Worm (Caenorhabditis elegans) whole organism, L4/young adult: Measurements from ENCODE around the gene ZC84.7.

Experiments
- W03F9.2 ChIP-seq: fragments of 150-350 bp; optimal IDR thresholded peaks from 2 replicates; lab custom pipeline; 2014; ENCODE audit warnings: missing biosample characterization, missing genetic modification characterization
- dao-5 ChIP-seq: sonication (generic microtip); optimal IDR thresholded peaks from 2 replicates; lab custom pipeline; 2016; ENCODE audit warnings: missing genotype, missing genetic modification characterization, moderate library complexity, missing compliant biosample characterization
- him-1 ChIP-seq: sonication (generic microtip); optimal IDR thresholded peaks from 2 replicates; lab custom pipeline; 2016; ENCODE audit warnings: missing genotype, missing genetic modification reagents, missing genetic modification characterization, missing compliant biosample characterization

The ZC84.7 gene

DNA sequence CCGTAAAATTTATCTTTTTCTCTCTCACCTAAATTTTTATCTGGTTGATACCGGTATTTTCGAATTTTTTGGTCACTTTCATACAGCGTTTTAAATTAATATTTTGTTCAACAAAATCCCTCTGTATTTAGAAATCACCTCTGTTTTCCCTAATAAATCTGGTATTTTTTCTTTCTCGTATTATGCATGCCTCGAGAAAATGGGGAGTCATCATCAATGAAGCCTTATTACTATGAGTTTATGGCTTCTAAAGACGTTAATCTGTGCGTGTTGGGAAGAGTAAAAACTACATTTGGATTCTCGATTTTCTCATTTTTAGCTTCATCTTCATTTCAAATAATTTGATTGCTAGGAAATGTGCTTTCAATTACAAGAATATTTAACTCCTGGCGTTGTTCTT, at the start of gene ZC84.7:
ZC84.7 (plus strand) TSS at position 301 of the 400 bp plus-strand sequence.
- TF ChIP-seq W03F9.2 (tag; lab: Kevin White, UChicago) (no peak), him-1 (tag; lab: Kevin White, UChicago) (no peak), dao-5 (tag; lab: Kevin White, UChicago) (no peak)

DNA sequence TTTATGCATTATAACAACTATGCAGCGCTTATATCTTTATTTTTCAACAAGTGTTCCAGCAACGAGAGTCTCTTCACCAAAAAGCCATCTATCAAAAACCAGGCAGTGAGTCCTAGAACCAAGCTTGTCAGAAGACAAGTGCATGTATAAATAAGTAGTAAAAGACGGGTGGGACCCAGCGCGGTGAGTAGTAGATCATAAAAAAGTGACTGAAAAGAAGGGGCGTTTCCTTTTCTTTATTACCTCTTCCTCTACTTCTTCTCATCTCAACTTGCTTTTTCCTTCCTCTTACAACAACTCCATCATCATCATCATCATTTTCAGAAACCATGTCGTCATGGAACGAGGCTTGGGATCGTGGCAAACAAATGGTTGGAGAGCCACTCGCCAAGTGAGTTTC, 49.2 kb upstream of the ZC84.7 start, which contains the start of gene eat-4:
eat-4 (plus strand) TSS at position 301 of the 400 bp plus-strand sequence.
- TF ChIP-seq dao-5 (tag; lab: Kevin White, UChicago) (no peak), W03F9.2 (tag; lab: Kevin White, UChicago) (no peak), him-1 (tag; lab: Kevin White, UChicago) (no peak)

ce11 chrIII:9138601-9139000, 47.2 kb upstream of the ZC84.7 start, which contains the start of gene ZK512.7:
Gene ZK512.7, minus strand, starts transcription at chrIII:9138701.
- TF ChIP-seq W03F9.2 (tag; lab: Kevin White, UChicago) (no peak), him-1 (tag; lab: Kevin White, UChicago) (no peak), dao-5 (tag; lab: Kevin White, UChicago) (no peak)

ce11 chrIII:9143911-9144310, 41.9 kb upstream of the ZC84.7 start, which contains the start of gene ZK512.11:
Gene ZK512.11, plus strand, starts transcription at chrIII:9144211.
- no peak for TF ChIP-seq dao-5 (tag; lab: Kevin White, UChicago)
- no peak for TF ChIP-seq him-1 (tag; lab: Kevin White, UChicago)
- TF ChIP-seq W03F9.2 (tag; lab: Kevin White, UChicago): no peak

- TF ChIP-seq W03F9.2 (tag; lab: Kevin White, UChicago): peak; percentile 65
- no peak for TF ChIP-seq dao-5 (tag; lab: Kevin White, UChicago)
- no peak for TF ChIP-seq him-1 (tag; lab: Kevin White, UChicago)
Measured at ce11 chrIII:9144744-9145390, 41.0 kb upstream of the ZC84.7 start, which contains the start of the genes ZK512.2 and ZK512.4. Gene ZK512.2, minus strand, starts transcription at chrIII:9144794. Gene ZK512.4, plus strand, starts transcription at chrIII:9145340.

DNA sequence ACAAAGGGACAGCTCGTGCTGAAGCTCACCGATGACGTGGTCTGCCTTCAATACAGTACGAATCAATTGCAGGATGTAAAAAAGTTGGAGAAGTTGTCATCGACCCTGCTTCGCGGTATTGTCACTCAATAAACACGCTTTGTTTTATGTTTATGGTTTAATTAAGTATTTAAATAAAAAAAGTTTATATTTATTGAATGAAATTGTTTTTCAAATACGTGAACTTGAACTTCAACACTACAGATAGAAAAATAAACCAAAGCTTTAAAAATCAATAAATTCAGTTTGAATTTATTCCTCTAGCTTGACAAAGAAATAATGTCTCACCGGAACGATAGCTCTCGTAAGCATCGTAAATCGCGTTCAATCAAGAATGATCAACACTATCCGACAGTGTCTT, 40.1 kb upstream of the ZC84.7 start, which contains the start of gene ZK512.8:
ZK512.8 (plus strand) TSS at position 301 of the 400 bp plus-strand sequence.
- TF ChIP-seq W03F9.2 (tag; lab: Kevin White, UChicago): no peak
- no peak for TF ChIP-seq him-1 (tag; lab: Kevin White, UChicago)
- no peak for TF ChIP-seq dao-5 (tag; lab: Kevin White, UChicago)

ce11 chrIII:9149132-9149531, 36.7 kb upstream of the ZC84.7 start:
- TF ChIP-seq W03F9.2 (tag; lab: Kevin White, UChicago): no peak
- no peak for TF ChIP-seq him-1 (tag; lab: Kevin White, UChicago)
- TF ChIP-seq dao-5 (tag; lab: Kevin White, UChicago): no peak

DNA sequence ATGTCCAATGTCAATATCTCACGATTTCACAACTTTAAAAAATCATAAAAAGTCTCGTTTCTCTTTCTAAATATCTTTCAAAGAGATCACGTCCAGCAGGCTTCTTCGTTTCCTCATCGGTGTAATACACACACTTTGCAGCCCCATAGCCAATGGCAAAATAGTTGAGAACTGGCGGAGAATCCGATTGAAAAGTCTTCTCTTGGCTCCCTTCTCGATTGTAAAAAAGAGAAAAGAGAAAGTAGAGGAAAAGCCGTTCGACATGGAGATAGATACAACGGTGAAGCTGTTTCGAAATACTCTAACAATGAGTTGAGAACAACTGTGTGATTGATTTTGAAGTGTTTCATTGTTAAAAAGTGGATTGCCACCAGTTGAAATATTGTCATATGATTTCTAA, 34.0 kb upstream of the ZC84.7 start:
- no peak for TF ChIP-seq him-1 (tag; lab: Kevin White, UChicago)
- TF ChIP-seq dao-5 (tag; lab: Kevin White, UChicago): no peak
- TF ChIP-seq W03F9.2 (tag; lab: Kevin White, UChicago): no peak

- TF ChIP-seq dao-5 (tag; lab: Kevin White, UChicago): no peak
- no peak for TF ChIP-seq him-1 (tag; lab: Kevin White, UChicago)
- no peak for TF ChIP-seq W03F9.2 (tag; lab: Kevin White, UChicago)
Measured at ce11 chrIII:9152950-9153349, 32.9 kb upstream of the ZC84.7 start.

- TF ChIP-seq dao-5 (tag; lab: Kevin White, UChicago): no peak
- no peak for TF ChIP-seq W03F9.2 (tag; lab: Kevin White, UChicago)
- TF ChIP-seq him-1 (tag; lab: Kevin White, UChicago): no peak
Measured at ce11 chrIII:9153809-9154208, 32.0 kb upstream of the ZC84.7 start, which contains the start of gene nhl-1. Gene nhl-1, minus strand, starts transcription at chrIII:9153909.

ce11 chrIII:9154766-9155165, 31.1 kb upstream of the ZC84.7 start, which contains the start of gene irld-34:
Gene irld-34, plus strand, starts transcription at chrIII:9155066.
- TF ChIP-seq W03F9.2 (tag; lab: Kevin White, UChicago) (no peak), him-1 (tag; lab: Kevin White, UChicago) (no peak), dao-5 (tag; lab: Kevin White, UChicago) (no peak)

- TF ChIP-seq W03F9.2 (tag; lab: Kevin White, UChicago) (no peak), dao-5 (tag; lab: Kevin White, UChicago) (no peak), him-1 (tag; lab: Kevin White, UChicago) (no peak)
Measured at ce11 chrIII:9161553-9161952, 24.3 kb upstream of the ZC84.7 start, which contains the start of gene ptr-9. Gene ptr-9, minus strand, starts transcription at chrIII:9161653.

DNA sequence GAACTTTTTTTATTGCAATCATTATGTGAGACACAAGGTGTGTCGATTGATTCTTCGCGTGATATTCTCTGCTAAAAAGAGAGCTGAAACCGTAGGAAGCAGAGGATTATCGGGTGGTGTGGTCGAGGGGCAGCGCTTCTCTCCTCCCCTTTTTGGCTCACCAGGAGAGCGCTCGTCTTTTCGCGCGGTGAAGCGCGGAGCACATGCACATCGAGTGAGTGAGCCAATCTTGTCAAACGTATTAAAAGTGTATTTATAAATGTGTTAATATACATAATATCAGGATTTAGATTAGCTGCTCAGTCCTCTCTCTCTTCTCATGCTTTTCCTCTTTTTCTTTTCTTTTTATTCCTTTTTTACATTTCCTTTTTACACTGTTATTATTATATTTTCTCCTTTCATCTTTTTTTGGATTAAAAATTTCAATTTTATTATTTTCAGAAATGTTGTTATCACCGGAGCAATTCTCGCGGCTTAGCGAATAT, 23.1 kb upstream of the ZC84.7 start, which contains the start of gene dgk-3:
dgk-3 (plus strand) TSS at position 435 of the 485 bp plus-strand sequence.
- TF ChIP-seq dao-5 (tag; lab: Kevin White, UChicago) (no peak), him-1 (tag; lab: Kevin White, UChicago) (no peak), W03F9.2 (tag; lab: Kevin White, UChicago) (no peak)
